Worm (Caenorhabditis elegans) whole organism, L1 larva: ENCODE measurements around the gene C18H9.5.

Experiments used
- C16A3.4 ChIP-seq: fragments of 150-350 bp; optimal IDR thresholded peaks from 2 replicates; lab custom pipeline; 2014; ENCODE audit warnings: missing biosample characterization, missing genetic modification characterization
- Y116A8C.19 ChIP-seq: sonication (generic microtip); optimal IDR thresholded peaks from 2 replicates; lab custom pipeline; 2016; ENCODE audit warnings: missing compliant biosample characterization, missing genetic modification characterization, borderline replicate concordance
- aha-1 ChIP-seq: fragments of 150-350 bp; optimal IDR thresholded peaks from 2 replicates; lab custom pipeline; 2014; ENCODE audit warnings: missing biosample characterization, missing genetic modification characterization
- alr-1 ChIP-seq: fragments of 200-800 bp; sonication (Bioruptor generic); optimal IDR thresholded peaks from 2 replicates; lab custom pipeline; 2018; ENCODE audit warnings: borderline replicate concordance, mild to moderate bottlenecking, missing genetic modification characterization, missing compliant biosample characterization
- ama-1 ChIP-seq: fragments of 150-350 bp; optimal IDR thresholded peaks from 2 replicates; lab custom pipeline; 2014
- blmp-1 ChIP-seq: fragments of 150-350 bp; optimal IDR thresholded peaks from 2 replicates; lab custom pipeline; 2014; ENCODE audit warnings: missing biosample characterization, missing genetic modification characterization
- ceh-63 ChIP-seq: fragments of 200-800 bp; sonication (Bioruptor generic); optimal IDR thresholded peaks from 2 replicates; lab custom pipeline; 2018; ENCODE audit warnings: mild to moderate bottlenecking, missing genetic modification characterization, missing compliant biosample characterization
- ces-1 ChIP-seq: fragments of 150-350 bp; optimal IDR thresholded peaks from 2 replicates; lab custom pipeline; 2014; ENCODE audit warnings: missing biosample characterization, missing genetic modification reagents, missing genetic modification characterization
- efl-3 ChIP-seq: fragments of 200-800 bp; sonication (Bioruptor generic); optimal IDR thresholded peaks from 2 replicates; lab custom pipeline; 2018; ENCODE audit warnings: mild to moderate bottlenecking, missing genetic modification characterization, missing compliant biosample characterization
- egl-27 ChIP-seq, 2 experiments: fragments of 150-350 bp in 1 of 2; sonication (generic microtip); optimal IDR thresholded peaks; 3 replicates each; lab custom pipeline; 2017 to 2018; ENCODE audit warnings: missing biosample characterization in 2 of 2, missing genetic modification characterization in 2 of 2, missing genetic modification reagents in 2 of 2
- elt-2 ChIP-seq: sonication (generic microtip); optimal IDR thresholded peaks from 2 replicates; lab custom pipeline; 2016; ENCODE audit warnings: missing genetic modification characterization, mild to moderate bottlenecking, inconsistent platforms, missing compliant biosample characterization, missing genetic modification reagents
- elt-3 ChIP-seq, 6 experiments: fragments of 150-350 bp in 1 of 6; sonication (generic microtip); optimal IDR thresholded peaks; 2 replicates each; lab custom pipeline; 2017 to 2018; ENCODE audit warnings: missing biosample characterization in 6 of 6, missing genetic modification characterization in 6 of 6, inconsistent platforms in 1 of 6
- ets-5 ChIP-seq: fragments of 200-800 bp; sonication (Bioruptor generic); IDR thresholded peaks from 2 replicates; pipeline ENCODE4 v1.3.6; 2022; ENCODE audit warnings: missing genetic modification characterization, missing compliant biosample characterization
- fkh-10 ChIP-seq: sonication (generic microtip); optimal IDR thresholded peaks from 2 replicates; lab custom pipeline; 2017; ENCODE audit warnings: missing biosample characterization, missing genetic modification reagents, missing genetic modification characterization
- fkh-4 ChIP-seq: sonication (generic microtip); optimal IDR thresholded peaks from 2 replicates; lab custom pipeline; 2016; ENCODE audit warnings: missing compliant biosample characterization, missing genetic modification characterization, borderline replicate concordance
- fkh-8 ChIP-seq: sonication (generic microtip); optimal IDR thresholded peaks from 2 replicates; lab custom pipeline; 2016; ENCODE audit warnings: mild to moderate bottlenecking, missing genetic modification characterization, missing compliant biosample characterization
- fos-1 ChIP-seq: fragments of 150-350 bp; optimal IDR thresholded peaks from 2 replicates; lab custom pipeline; 2014; ENCODE audit warnings: missing biosample characterization, missing genetic modification characterization
- grh-1 ChIP-seq: fragments of 200-800 bp; sonication (Bioruptor generic); IDR thresholded peaks from 2 replicates; pipeline ENCODE4 v1.3.6; 2022; ENCODE audit warnings: missing genetic modification reagents, missing genetic modification characterization, missing compliant biosample characterization
- hlh-17 ChIP-seq: fragments of 200-800 bp; sonication (Bioruptor generic); optimal IDR thresholded peaks from 2 replicates; lab custom pipeline; 2018; ENCODE audit warnings: missing genetic modification characterization, mild to moderate bottlenecking, missing compliant biosample characterization, moderate library complexity, borderline replicate concordance
- hlh-4 ChIP-seq: sonication (generic microtip); optimal IDR thresholded peaks from 2 replicates; lab custom pipeline; 2016; ENCODE audit warnings: mild to moderate bottlenecking, missing genetic modification characterization, missing compliant biosample characterization
- hpl-2 ChIP-seq: fragments of 150-350 bp; optimal IDR thresholded peaks from 2 replicates; lab custom pipeline; 2014; ENCODE audit warnings: missing biosample characterization, missing genetic modification reagents, missing genetic modification characterization
- isw-1 ChIP-seq: fragments of 200-800 bp; sonication (Bioruptor generic); IDR thresholded peaks from 2 replicates; pipeline ENCODE4 v1.3.6; 2022; ENCODE audit warnings: missing genetic modification characterization, missing compliant biosample characterization
- jun-1 ChIP-seq: fragments of 150-350 bp; optimal IDR thresholded peaks from 2 replicates; lab custom pipeline; 2014; ENCODE audit warnings: missing biosample characterization, missing genetic modification reagents, missing genetic modification characterization
- lin-14 ChIP-seq: fragments of 200-800 bp; sonication (Bioruptor generic); optimal IDR thresholded peaks from 2 replicates; lab custom pipeline; 2018; ENCODE audit warnings: mild to moderate bottlenecking, missing genetic modification characterization, moderate library complexity, missing compliant biosample characterization
- lin-39 ChIP-seq: fragments of 150-350 bp; optimal IDR thresholded peaks from 2 replicates; lab custom pipeline; 2014; ENCODE audit warnings: missing biosample characterization, missing genetic modification reagents, missing genetic modification characterization
- lir-3 ChIP-seq: sonication (generic microtip); optimal IDR thresholded peaks from 2 replicates; lab custom pipeline; 2016; ENCODE audit warnings: mild to moderate bottlenecking, missing genetic modification characterization, moderate library complexity, missing compliant biosample characterization; ENCODE audit not compliant: poor library complexity
- mdl-1 ChIP-seq, 2 experiments: fragments of 150-350 bp; optimal IDR thresholded peaks; 2 replicates each; lab custom pipeline; 2014 to 2017; ENCODE audit warnings: missing biosample characterization in 2 of 2, missing genetic modification characterization in 2 of 2, inconsistent platforms in 1 of 2
- mef-2 ChIP-seq: fragments of 150-350 bp; optimal IDR thresholded peaks from 2 replicates; lab custom pipeline; 2014; ENCODE audit warnings: missing biosample characterization, missing genetic modification characterization
- mep-1 ChIP-seq: fragments of 150-350 bp; optimal IDR thresholded peaks from 2 replicates; lab custom pipeline; 2014; ENCODE audit warnings: missing biosample characterization, missing genetic modification characterization
- nhr-12 ChIP-seq: sonication (generic microtip); optimal IDR thresholded peaks from 2 replicates; lab custom pipeline; 2017; ENCODE audit warnings: missing biosample characterization, missing genetic modification characterization
- nhr-237 ChIP-seq: fragments of 150-350 bp; optimal IDR thresholded peaks from 2 replicates; lab custom pipeline; 2014; ENCODE audit warnings: missing biosample characterization, missing genetic modification characterization
- nhr-28 ChIP-seq: fragments of 150-350 bp; optimal IDR thresholded peaks from 2 replicates; lab custom pipeline; 2014; ENCODE audit warnings: missing biosample characterization, missing genetic modification characterization
- nhr-47 ChIP-seq: sonication (generic microtip); optimal IDR thresholded peaks from 2 replicates; lab custom pipeline; 2016; ENCODE audit warnings: mild to moderate bottlenecking, missing genetic modification characterization, moderate library complexity, missing compliant biosample characterization
- nhr-71 ChIP-seq: sonication (generic microtip); optimal IDR thresholded peaks from 2 replicates; lab custom pipeline; 2016; ENCODE audit warnings: mild to moderate bottlenecking, missing genetic modification characterization, moderate library complexity, missing compliant biosample characterization
- nhr-77 ChIP-seq: fragments of 150-350 bp; optimal IDR thresholded peaks from 2 replicates; lab custom pipeline; 2014; ENCODE audit warnings: missing biosample characterization, missing genetic modification characterization
- nhr-85 ChIP-seq: sonication (generic microtip); peaks from one replicate; lab custom pipeline; 2016; ENCODE audit warnings: missing genetic modification characterization, inconsistent platforms, missing compliant biosample characterization
- nhr-90 ChIP-seq: sonication (generic microtip); optimal IDR thresholded peaks from 2 replicates; lab custom pipeline; 2016; ENCODE audit warnings: mild to moderate bottlenecking, missing genetic modification characterization, missing compliant biosample characterization; ENCODE audit not compliant: poor library complexity
- pag-3 ChIP-seq: sonication (generic microtip); optimal IDR thresholded peaks from 2 replicates; lab custom pipeline; 2017; ENCODE audit warnings: missing genetic modification characterization, mild to moderate bottlenecking, missing compliant biosample characterization, antibody characterized with exemption, borderline replicate concordance; ENCODE audit not compliant: insufficient read depth
- pqm-1 ChIP-seq: sonication (generic microtip); optimal IDR thresholded peaks from 3 replicates; lab custom pipeline; 2017; ENCODE audit warnings: missing biosample characterization, missing genetic modification characterization
- rnt-1 ChIP-seq: sonication (generic microtip); optimal IDR thresholded peaks from 2 replicates; lab custom pipeline; 2016; ENCODE audit warnings: mild to moderate bottlenecking, missing genetic modification characterization, moderate library complexity, missing compliant biosample characterization
- skn-1 ChIP-seq: fragments of 150-350 bp; optimal IDR thresholded peaks from 2 replicates; lab custom pipeline; 2014; ENCODE audit warnings: missing biosample characterization, missing genetic modification characterization
- snpc-4 ChIP-seq: fragments of 150-350 bp; optimal IDR thresholded peaks from 2 replicates; lab custom pipeline; 2014; ENCODE audit warnings: missing biosample characterization, missing genetic modification characterization
- snu-23 ChIP-seq: sonication (generic microtip); optimal IDR thresholded peaks from 2 replicates; lab custom pipeline; 2016; ENCODE audit warnings: missing genetic modification characterization, missing compliant biosample characterization
- sptf-1 ChIP-seq: fragments of 150-350 bp; optimal IDR thresholded peaks from 2 replicates; lab custom pipeline; 2014; ENCODE audit warnings: missing biosample characterization, missing genetic modification characterization
- tlp-1 ChIP-seq: fragments of 150-350 bp; optimal IDR thresholded peaks from 2 replicates; lab custom pipeline; 2014; ENCODE audit warnings: missing biosample characterization, missing genetic modification characterization
- unc-30 ChIP-seq: sonication (generic microtip); optimal IDR thresholded peaks from 2 replicates; lab custom pipeline; 2017; ENCODE audit warnings: missing biosample characterization, missing genetic modification characterization
- unc-62 ChIP-seq: fragments of 150-350 bp; optimal IDR thresholded peaks from 2 replicates; lab custom pipeline; 2014; ENCODE audit warnings: missing biosample characterization, missing genetic modification reagents, missing genetic modification characterization
- unc-98 ChIP-seq: fragments of 200-800 bp; sonication (Bioruptor generic); IDR thresholded peaks from 2 replicates; pipeline ENCODE4 v1.3.6; 2022; ENCODE audit warnings: missing genetic modification characterization, missing compliant biosample characterization
- vab-15 ChIP-seq: sonication (generic microtip); optimal IDR thresholded peaks from 2 replicates; lab custom pipeline; 2017; ENCODE audit warnings: missing genotype, mild to moderate bottlenecking, missing genetic modification characterization, missing compliant biosample characterization
- zag-1 ChIP-seq: fragments of 150-350 bp; optimal IDR thresholded peaks from 2 replicates; lab custom pipeline; 2014; ENCODE audit warnings: missing biosample characterization, missing genetic modification characterization
- ztf-11 ChIP-seq, 2 experiments: sonication (generic microtip); optimal IDR thresholded peaks; 2 replicates each; lab custom pipeline; 2016 to 2017; ENCODE audit warnings: missing genetic modification characterization in 2 of 2, missing biosample characterization in 1 of 2, missing compliant biosample characterization in 1 of 2
- ztf-4 ChIP-seq: fragments of 150-350 bp; optimal IDR thresholded peaks from 2 replicates; lab custom pipeline; 2014; ENCODE audit warnings: missing biosample characterization, missing genetic modification characterization

The C18H9.5 gene

ce11 chrII:6734674-6735073 is 39.3 kb upstream of the C18H9.5 start, which contains the start of gene T14B4.3 (continued):
- TF ChIP-seq lin-39 (tag; lab: Kevin White, UChicago): no peak
- peak; percentile 77 for TF ChIP-seq lir-3
- TF ChIP-seq fkh-4 (tag; lab: Kevin White, UChicago): no peak
- peak; percentile 20 for TF ChIP-seq vab-15 (tag; lab: Kevin White, UChicago)
- TF ChIP-seq fos-1 (tag; lab: Kevin White, UChicago): no peak
- no peak for TF ChIP-seq grh-1 (GFP tag; lab: Robert Waterston, UW)
- peak; percentile 60 for TF ChIP-seq snu-23 (GFP tag; lab: Kevin White, UChicago)
- no peak for TF ChIP-seq nhr-28 (tag; lab: Kevin White, UChicago)
- no peak for TF ChIP-seq ceh-63 (GFP tag; lab: Kevin White, UChicago)
- no peak for TF ChIP-seq efl-3 (GFP tag; lab: Kevin White, UChicago)
- no peak for TF ChIP-seq unc-30 (tag; lab: Kevin White, UChicago)
- peak; percentile 75 for TF ChIP-seq lin-14 (GFP tag; lab: Kevin White, UChicago)
- no peak for TF ChIP-seq aha-1 (tag; lab: Kevin White, UChicago)
- peak; percentile 26 for TF ChIP-seq jun-1
- no peak for TF ChIP-seq sptf-1 (tag; lab: Kevin White, UChicago)
- no peak for TF ChIP-seq pag-3 (tag; lab: Kevin White, UChicago)
- TF ChIP-seq mef-2 (tag; lab: Kevin White, UChicago): no peak
- no peak for TF ChIP-seq hlh-17 (GFP tag; lab: Kevin White, UChicago)
- TF ChIP-seq nhr-47 (tag; lab: Kevin White, UChicago): peak; percentile 61
- peak in 1 of 2 experiments; percentile 35 for TF ChIP-seq mdl-1 (tag; optimal IDR thresholded peaks at IDR 0.05; lab: Kevin White, UChicago)
- no peak for TF ChIP-seq zag-1 (tag; lab: Kevin White, UChicago)
- peak; percentile 43 for TF ChIP-seq skn-1 (tag; lab: Kevin White, UChicago)
- no peak for TF ChIP-seq ztf-4 (tag; lab: Kevin White, UChicago)
- TF ChIP-seq Y116A8C.19: no peak
- TF ChIP-seq pqm-1 (tag; lab: Kevin White, UChicago): no peak
- no peak for TF ChIP-seq snpc-4 (tag; lab: Kevin White, UChicago)
- peak; percentile 59 for TF ChIP-seq nhr-90 (tag; lab: Kevin White, UChicago)
- peak in 1 of 2 experiments; percentile 67 for TF ChIP-seq ztf-11 (tag; optimal IDR thresholded peaks at IDR 0.05; lab: Kevin White, UChicago)
- TF ChIP-seq hpl-2 (GFP tag; lab: Kevin White, UChicago): no peak
- peak; percentile 28 for TF ChIP-seq nhr-77
- TF ChIP-seq nhr-71 (tag; lab: Kevin White, UChicago): peak; percentile 73
- no peak for TF ChIP-seq unc-98
- TF ChIP-seq alr-1: no peak
- TF ChIP-seq hlh-4: no peak
- peak in 1 of 6 experiments; percentile 47 for TF ChIP-seq elt-3 (tag; optimal IDR thresholded peaks at IDR 0.05; lab: Kevin White, UChicago)
- TF ChIP-seq fkh-10 (GFP tag; lab: Kevin White, UChicago): no peak
- peak; percentile 56 for TF ChIP-seq fkh-8
- TF ChIP-seq nhr-12: no peak
- no peak for TF ChIP-seq ces-1
- peak; percentile 32 for TF ChIP-seq isw-1 (GFP tag; lab: Robert Waterston, UW)
- TF ChIP-seq egl-27 (tag; optimal IDR thresholded peaks at IDR 0.05; lab: Kevin White, UChicago): no peak
- TF ChIP-seq blmp-1 (tag; lab: Kevin White, UChicago): peak; percentile 61
- TF ChIP-seq ama-1 (lab: Kevin White, UChicago): no peak
- no peak for TF ChIP-seq tlp-1
- TF ChIP-seq nhr-85 (tag; lab: Kevin White, UChicago): peak; percentile 43
- no peak for TF ChIP-seq unc-62 (GFP tag; lab: Kevin White, UChicago)
- no peak for TF ChIP-seq elt-2
- peak; percentile 88 for TF ChIP-seq rnt-1 (tag; lab: Kevin White, UChicago)
- peak; percentile 6 for TF ChIP-seq nhr-237 (tag; lab: Kevin White, UChicago)
- TF ChIP-seq ets-5 (GFP tag; lab: Robert Waterston, UW): no peak
- peak; percentile 57 for TF ChIP-seq mep-1 (tag; lab: Kevin White, UChicago)
- TF ChIP-seq C16A3.4 (tag; lab: Kevin White, UChicago): peak; percentile 83
- TF ChIP-seq, all 84 proteins: peak for 40
